Fruit fly (Drosophila melanogaster) whole organism, wandering third instar larva: ENCODE measurements around the gene Pax.

Experiments
- CG32264 ChIP-seq: fragments of 200-800 bp; sonication (Bioruptor generic); optimal IDR thresholded peaks from 2 replicates; lab custom pipeline; 2016; ENCODE audit warnings: missing biosample characterization, missing genetic modification characterization
- CrebA ChIP-seq: fragments of 200-800 bp; sonication (Bioruptor generic); optimal IDR thresholded peaks from 2 replicates; lab custom pipeline; 2016; ENCODE audit warnings: missing biosample characterization, mild to moderate bottlenecking, missing genetic modification characterization, borderline replicate concordance
- Dfd ChIP-seq: fragments of >200 bp; optimal IDR thresholded peaks from 2 replicates; lab custom pipeline; 2017; ENCODE audit warnings: missing biosample characterization, missing genetic modification characterization
- Dif ChIP-seq: fragments of 200-275, 200-300 bp; sonication (Bioruptor generic); optimal IDR thresholded peaks from 2 replicates; lab custom pipeline; 2018; ENCODE audit warnings: missing biosample characterization, missing genetic modification characterization; ENCODE audit not compliant: partially characterized antibody
- GATAd ChIP-seq: sonication (Bioruptor generic); optimal IDR thresholded peaks from 2 replicates; lab custom pipeline; 2016; ENCODE audit warnings: missing biosample characterization, missing genetic modification characterization
- HLH106 ChIP-seq: fragments of 200-800 bp; optimal IDR thresholded peaks from 3 replicates; lab custom pipeline; 2019; ENCODE audit warnings: missing biosample characterization, mild to moderate bottlenecking, missing genetic modification characterization, moderate library complexity
- Hr78 ChIP-seq: fragments of >200 bp; optimal IDR thresholded peaks from 2 replicates; lab custom pipeline; 2017; ENCODE audit warnings: missing biosample characterization, missing genetic modification characterization
- Jra ChIP-seq: sonication (Bioruptor generic); optimal IDR thresholded peaks from 2 replicates; lab custom pipeline; 2016; ENCODE audit warnings: missing biosample characterization, missing genetic modification characterization
- Myc ChIP-seq: fragments of >200 bp; optimal IDR thresholded peaks from 2 replicates; lab custom pipeline; 2017
- N ChIP-seq: fragments of >200 bp; optimal IDR thresholded peaks from 2 replicates; lab custom pipeline; 2018; ENCODE audit warnings: missing biosample characterization, missing external identifiers, missing genetic modification characterization
- OdsH ChIP-seq: fragments of 200-800 bp; sonication (Bioruptor generic); optimal IDR thresholded peaks from 2 replicates; lab custom pipeline; 2016; ENCODE audit warnings: missing biosample characterization, mild to moderate bottlenecking, missing genetic modification characterization
- Rel ChIP-seq, 2 experiments: fragments of 200-800 bp; sonication (Bioruptor generic) in 1 of 2; optimal IDR thresholded peaks; 2 replicates in 1 of 2; 3 replicates in 1 of 2; lab custom pipeline; 2016 to 2019; ENCODE audit warnings: mild to moderate bottlenecking in 2 of 2, missing biosample characterization in 2 of 2, missing genetic modification characterization in 2 of 2, moderate library complexity in 1 of 2
- Vsx2 ChIP-seq: fragments of 200-300, 225-300 bp; sonication (Bioruptor generic); optimal IDR thresholded peaks from 2 replicates; lab custom pipeline; 2018; ENCODE audit warnings: missing biosample characterization, missing genetic modification characterization; ENCODE audit not compliant: partially characterized antibody
- br ChIP-seq: fragments of 200-800 bp; sonication (Bioruptor generic); optimal IDR thresholded peaks from 2 replicates; lab custom pipeline; 2016; ENCODE audit warnings: missing biosample characterization, missing genetic modification characterization
- brk ChIP-seq: fragments of 200-800 bp; sonication (Bioruptor generic); optimal IDR thresholded peaks from 2 replicates; lab custom pipeline; 2016; ENCODE audit warnings: missing biosample characterization, mild to moderate bottlenecking, missing genetic modification characterization
- dl ChIP-seq, 2 experiments: fragments of 175-275, 200-275 bp in 1 of 2; fragments of 200-275 bp in 1 of 2; sonication (Bioruptor generic); optimal IDR thresholded peaks; lab custom pipeline; 2018; ENCODE audit warnings: mild to moderate bottlenecking in 2 of 2, missing biosample characterization in 2 of 2, missing genetic modification characterization in 2 of 2, moderate library complexity in 2 of 2; ENCODE audit not compliant: partially characterized antibody in 2 of 2, insufficient read depth in 1 of 2
- dmrt93B ChIP-seq: fragments of 200-800 bp; sonication (Bioruptor generic); optimal IDR thresholded peaks from 2 replicates; lab custom pipeline; 2018; ENCODE audit warnings: missing biosample characterization, mild to moderate bottlenecking, missing genetic modification characterization
- dsf ChIP-seq: sonication (Bioruptor generic); optimal IDR thresholded peaks from 2 replicates; lab custom pipeline; 2016; ENCODE audit warnings: missing biosample characterization, missing genetic modification characterization, borderline replicate concordance
- ey ChIP-seq: fragments of 200-800 bp; sonication (Bioruptor generic); optimal IDR thresholded peaks from 2 replicates; lab custom pipeline; 2016; ENCODE audit warnings: missing biosample characterization, missing genetic modification characterization
- foxo ChIP-seq, 2 experiments: fragments of 200-800 bp; sonication (Bioruptor generic); optimal IDR thresholded peaks; 2 replicates in 1 of 2; 3 replicates in 1 of 2; lab custom pipeline; 2016 to 2017; ENCODE audit warnings: missing biosample characterization in 2 of 2, missing genetic modification characterization in 2 of 2
- fru ChIP-seq: fragments of 200-800 bp; sonication (Bioruptor generic); optimal IDR thresholded peaks from 3 replicates; lab custom pipeline; 2016; ENCODE audit warnings: missing biosample characterization, mild to moderate bottlenecking, missing genetic modification characterization
- h ChIP-seq: fragments of 200-800 bp; sonication (Bioruptor generic); optimal IDR thresholded peaks from 3 replicates; lab custom pipeline; 2016; ENCODE audit warnings: missing biosample characterization, mild to moderate bottlenecking, missing genetic modification characterization
- jim ChIP-seq: fragments of 175-275, 200-325 bp; sonication (Bioruptor generic); optimal IDR thresholded peaks from 2 replicates; lab custom pipeline; 2016; ENCODE audit warnings: missing biosample characterization, mild to moderate bottlenecking, missing genetic modification characterization
- psq ChIP-seq: fragments of 200-800 bp; sonication (Bioruptor generic); optimal IDR thresholded peaks from 3 replicates; lab custom pipeline; 2017; ENCODE audit warnings: missing biosample characterization, mild to moderate bottlenecking, missing genetic modification characterization, moderate library complexity
- sv ChIP-seq: fragments of 200-800 bp; sonication (Bioruptor generic); optimal IDR thresholded peaks from 3 replicates; lab custom pipeline; 2016; ENCODE audit warnings: missing biosample characterization, missing genetic modification characterization
- woc ChIP-seq: sonication (Bioruptor generic); optimal IDR thresholded peaks from 2 replicates; lab custom pipeline; 2016; ENCODE audit warnings: missing biosample characterization, mild to moderate bottlenecking, missing genetic modification characterization

The Pax gene

DNA sequence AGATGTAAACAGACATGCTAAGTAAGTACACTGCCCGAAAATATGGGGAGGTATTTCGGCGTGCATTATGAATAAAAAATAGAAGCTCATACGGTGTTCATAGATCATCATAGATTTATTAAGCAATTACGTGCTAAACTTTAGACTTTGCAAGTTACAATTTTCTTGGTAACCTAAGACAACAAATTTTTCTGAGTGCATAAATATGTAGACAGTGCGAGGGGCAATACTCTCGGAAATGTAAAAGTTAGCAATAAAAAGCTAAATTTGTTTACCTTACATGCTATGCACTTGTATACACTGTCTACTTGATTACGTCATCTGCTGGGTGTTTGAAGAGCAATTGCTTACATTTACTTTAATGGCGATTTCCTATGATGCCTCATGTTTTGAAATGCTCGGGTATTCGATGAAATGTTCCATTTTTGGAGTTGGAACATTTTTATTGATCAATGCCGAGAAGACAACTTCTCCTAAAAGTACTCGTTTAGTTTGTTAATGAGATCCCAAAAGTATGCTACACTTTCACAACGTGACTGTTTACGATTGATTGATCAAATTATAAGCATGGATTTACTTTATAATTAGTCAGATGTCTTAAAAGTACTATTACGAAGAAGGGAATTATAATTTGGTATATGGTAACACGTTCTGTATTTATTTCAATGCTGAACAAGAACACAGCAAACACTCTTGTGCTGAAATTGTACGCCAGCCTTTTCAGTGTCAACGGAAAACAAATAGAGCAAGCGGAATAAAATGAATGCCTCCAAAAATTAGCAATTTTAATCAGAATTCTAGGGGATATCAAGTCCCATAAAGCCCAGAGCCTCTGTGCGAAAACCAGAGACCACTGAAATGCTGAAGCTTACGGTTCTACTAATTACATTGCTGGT, 9.5 kb downstream of the Pax start, which contains the start of gene Lectin-galC1:
TSS of gene Lectin-galC1 (plus strand) at position 846 of the 896 bp plus-strand sequence.
- TF ChIP-seq fru (peak; percentile 11), N (GFP tag; lab: Kevin White, UChicago) (peak; percentile 77), Vsx2 (GFP tag; lab: Kevin White, UChicago) (peak; percentile 10), CrebA (no peak), ey (peak; percentile 5), Myc (lab: Kevin White, UChicago) (peak; percentile 75), Jra (GFP tag; lab: Kevin White, UChicago) (no peak), h (GFP tag; lab: Kevin White, UChicago) (peak; percentile 15), foxo (GFP tag; optimal IDR thresholded peaks at IDR 0.05; lab: Kevin White, UChicago) (peak in 1 of 2 experiments; percentile 25), sv (GFP tag; lab: Kevin White, UChicago) (peak; percentile 84), dsf (no peak)

DNA sequence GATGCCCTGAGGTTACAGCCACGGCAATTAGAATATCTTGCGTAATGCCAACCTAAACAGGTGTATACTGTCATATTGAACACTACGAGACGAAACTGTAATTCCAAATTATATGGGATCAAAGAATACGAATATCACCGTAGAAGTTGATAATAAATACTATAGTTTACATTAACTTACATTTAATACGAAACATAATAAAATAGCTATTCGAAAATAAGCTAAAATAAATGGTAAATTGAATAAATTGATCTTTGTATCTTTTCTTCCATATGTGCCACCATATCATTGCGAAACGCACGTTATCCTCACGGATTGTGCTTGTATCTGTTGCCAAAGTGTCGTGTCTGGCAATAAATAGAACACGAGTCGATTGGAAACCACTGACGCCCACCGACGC, 10.5 kb downstream of the Pax start:
- TF ChIP-seq Dif (GFP tag; lab: Kevin White, UChicago) = no peak
- TF ChIP-seq OdsH = no peak
- no peak for TF ChIP-seq N (GFP tag; lab: Kevin White, UChicago)
- no peak for TF ChIP-seq Dfd (GFP tag; lab: Kevin White, UChicago)
- no peak for TF ChIP-seq Rel (GFP tag; optimal IDR thresholded peaks at IDR 0.05; lab: Kevin White, UChicago)
- no peak for TF ChIP-seq Rel (tag; optimal IDR thresholded peaks at IDR 0.05; lab: Kevin White, UChicago)
- no peak for TF ChIP-seq Vsx2 (GFP tag; lab: Kevin White, UChicago)
- no peak for TF ChIP-seq jim (GFP tag; lab: Kevin White, UChicago)
- TF ChIP-seq GATAd (GFP tag; lab: Kevin White, UChicago) = no peak
- TF ChIP-seq Hr78 (GFP tag; lab: Kevin White, UChicago) = no peak
- no peak for TF ChIP-seq h (GFP tag; lab: Kevin White, UChicago)
- no peak for TF ChIP-seq dmrt93B (GFP tag; lab: Kevin White, UChicago)
- no peak for TF ChIP-seq CG32264 (GFP tag; lab: Kevin White, UChicago)
- no peak for TF ChIP-seq HLH106
- TF ChIP-seq ey = no peak
- no peak for TF ChIP-seq woc
- TF ChIP-seq br = no peak
- TF ChIP-seq psq (GFP tag; lab: Kevin White, UChicago) = no peak

DNA sequence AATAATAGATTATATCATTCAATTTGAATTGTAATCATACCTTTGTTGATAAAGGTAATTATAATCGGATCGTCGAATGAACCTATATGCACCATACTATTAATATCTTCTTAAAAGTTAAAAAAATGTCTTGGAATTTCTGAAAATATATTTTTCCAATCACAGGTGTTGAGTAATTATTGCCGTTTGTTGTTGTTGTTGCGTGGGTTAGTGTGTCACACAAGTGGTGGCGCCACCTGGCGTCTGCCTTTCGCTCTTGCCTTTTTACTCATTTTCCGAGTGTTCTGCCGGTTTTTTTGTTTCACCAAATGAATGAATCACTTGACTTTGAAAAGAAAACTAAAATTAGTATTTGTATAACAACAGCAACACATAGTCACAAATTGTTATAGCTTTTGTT, 11.3 kb downstream of the Pax start:
- TF ChIP-seq Dif (GFP tag; lab: Kevin White, UChicago) (no peak), Dfd (GFP tag; lab: Kevin White, UChicago) (no peak), CG32264 (GFP tag; lab: Kevin White, UChicago) (no peak), Jra (GFP tag; lab: Kevin White, UChicago) (no peak), Myc (lab: Kevin White, UChicago) (no peak), Hr78 (GFP tag; lab: Kevin White, UChicago) (no peak), dl (GFP tag; optimal IDR thresholded peaks at IDR 0.05; lab: Kevin White, UChicago; ENCODE audit: insufficient read depth in 1 of 2, partially characterized antibody in 2 of 2) (no peak), Rel (GFP tag; optimal IDR thresholded peaks at IDR 0.05; lab: Kevin White, UChicago) (no peak), Rel (tag; optimal IDR thresholded peaks at IDR 0.05; lab: Kevin White, UChicago) (no peak), CrebA (no peak), brk (GFP tag; lab: Kevin White, UChicago) (no peak), foxo (GFP tag; optimal IDR thresholded peaks at IDR 0.05; lab: Kevin White, UChicago) (no peak), psq (GFP tag; lab: Kevin White, UChicago) (no peak), GATAd (GFP tag; lab: Kevin White, UChicago) (no peak), ey (no peak)

DNA sequence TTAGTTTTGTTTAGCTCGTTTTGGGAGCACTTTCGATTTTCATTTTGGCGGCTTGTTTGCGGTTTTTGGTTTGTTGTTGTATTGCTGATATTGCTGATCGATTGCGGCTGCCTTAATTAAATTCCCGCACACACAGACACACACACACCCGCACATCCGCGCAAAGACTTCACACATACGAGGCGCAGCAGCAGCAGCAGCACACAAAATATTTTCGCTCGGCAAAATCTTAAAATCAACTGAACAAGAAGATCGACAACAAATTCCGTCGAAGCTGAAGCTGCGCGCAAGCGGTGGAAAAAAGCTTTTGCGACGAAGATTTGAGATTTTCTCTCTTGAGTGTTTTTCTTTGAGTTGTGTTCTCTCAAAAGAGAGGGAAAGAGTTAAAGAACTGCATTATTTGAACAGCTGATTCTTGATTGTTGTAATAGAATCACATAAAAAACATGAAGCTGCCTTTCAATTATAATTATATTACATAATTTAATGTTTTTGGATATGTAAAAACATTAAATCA, 12.1 kb downstream of the Pax start:
- TF ChIP-seq Dfd (GFP tag; lab: Kevin White, UChicago) (peak; percentile 76), dsf (no peak)
